Worm (Caenorhabditis elegans): ENCODE results near the gene old-1.

Gene old-1

DNA sequence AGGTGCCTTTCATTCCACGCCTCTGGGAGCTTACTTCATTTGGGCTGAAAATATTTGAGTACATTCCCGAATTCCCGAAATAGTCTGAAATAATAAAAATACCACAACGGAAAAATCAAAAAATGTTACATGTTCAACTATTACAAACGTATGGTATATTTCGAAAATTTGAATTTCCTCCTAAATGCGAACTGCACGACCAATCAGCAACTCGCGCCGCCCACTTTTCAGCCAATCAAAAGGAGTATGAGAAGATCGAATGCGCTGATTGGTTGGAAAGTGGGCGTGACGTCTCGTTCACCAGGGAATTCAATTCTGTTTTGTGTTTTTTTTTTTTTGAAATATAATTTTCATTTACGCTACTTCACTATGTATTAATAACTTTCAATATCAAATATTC lies at the start of gene old-1:
Gene old-1 (minus strand): TSS at position 50 of the 400 bp plus-strand sequence.
- no peak for TF ChIP-seq unc-62 (GFP tag; optimal IDR thresholded peaks at IDR 0.05)

ce11 chrII:9917904-9918303 lies 49.4 kb upstream of the old-1 start, which contains the start of gene C05C10.8:
Gene C05C10.8, minus strand, starts transcription at chrII:9918004.
- no peak for TF ChIP-seq unc-62 (GFP tag; optimal IDR thresholded peaks at IDR 0.05)

- no peak for TF ChIP-seq unc-62 (GFP tag; optimal IDR thresholded peaks at IDR 0.05)
These were observed 47.6 kb upstream of the old-1 start, which contains the start of gene F26C11.4 for ce11 chrII:9916177-9916576. Gene F26C11.4, minus strand, starts transcription at chrII:9916277.

DNA sequence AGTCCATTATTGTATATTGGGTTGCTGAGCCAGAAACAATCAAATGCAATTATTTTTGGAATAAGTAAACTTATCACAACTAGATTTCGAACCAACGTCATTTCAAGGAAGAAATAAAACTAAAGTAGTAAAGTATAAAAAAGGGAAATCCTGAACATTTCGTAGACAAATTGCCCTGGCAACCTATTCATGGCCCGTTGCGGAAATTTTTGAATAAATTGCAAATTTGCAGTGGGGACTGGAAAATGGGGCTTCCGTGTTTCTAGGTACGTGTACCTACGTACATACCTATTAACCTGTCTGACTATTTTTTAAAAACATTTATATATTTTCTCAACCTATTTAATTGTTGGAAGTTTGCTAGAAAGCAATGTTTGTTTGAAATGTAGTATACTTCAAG lies 46.5 kb upstream of the old-1 start, which contains the start of gene F26C11.3:
Gene F26C11.3 (minus strand): TSS at position 101 of the 400 bp plus-strand sequence.
- TF ChIP-seq unc-62 (GFP tag; optimal IDR thresholded peaks at IDR 0.05): no peak

- TF ChIP-seq unc-62 (GFP tag; optimal IDR thresholded peaks at IDR 0.05): no peak
These were observed 35.9 kb upstream of the old-1 start for ce11 chrII:9904459-9904858.

DNA sequence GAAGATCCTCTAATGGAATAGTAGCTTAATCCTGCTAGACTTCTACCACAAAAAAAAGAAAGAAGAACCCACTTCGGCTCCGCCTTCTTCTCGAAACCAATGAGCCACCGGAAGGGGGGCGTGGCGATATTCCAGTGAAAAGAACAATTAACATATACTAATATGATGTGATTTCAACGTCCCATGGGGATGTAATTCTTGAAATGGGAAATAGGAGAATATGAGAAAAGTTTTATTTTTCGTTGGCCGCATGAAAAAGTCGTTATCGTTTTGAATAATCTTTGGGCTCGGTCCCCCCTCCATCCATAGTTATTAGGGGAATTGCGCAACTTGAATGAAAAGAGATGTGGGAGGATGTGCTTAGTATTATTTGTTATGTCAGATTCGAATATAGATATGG lies 31.7 kb upstream of the old-1 start, which contains the start of gene unc-4:
Gene unc-4 (minus strand): TSS at position 101 of the 400 bp plus-strand sequence.
- no peak for TF ChIP-seq unc-62 (GFP tag; optimal IDR thresholded peaks at IDR 0.05)

DNA sequence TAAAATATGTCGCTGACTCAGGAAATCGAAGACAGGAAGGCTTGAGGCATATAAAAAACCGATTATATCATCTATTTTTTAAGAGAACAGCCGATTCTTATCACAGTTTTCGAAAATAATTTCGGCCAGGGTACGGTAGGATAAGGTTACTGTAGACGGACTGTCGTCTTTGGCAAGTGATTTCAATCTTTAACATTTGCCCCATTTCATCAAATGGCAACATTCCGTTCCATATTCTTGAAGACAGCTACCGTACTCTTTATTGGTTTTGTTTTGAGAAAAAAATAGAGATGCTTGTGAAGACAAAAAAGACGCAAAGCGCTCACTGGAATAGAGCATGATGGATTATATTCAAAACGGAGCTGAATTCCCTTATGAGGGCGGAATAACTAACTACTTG lies 30.2 kb upstream of the old-1 start:
- TF ChIP-seq unc-62 (GFP tag; optimal IDR thresholded peaks at IDR 0.05): no peak

DNA sequence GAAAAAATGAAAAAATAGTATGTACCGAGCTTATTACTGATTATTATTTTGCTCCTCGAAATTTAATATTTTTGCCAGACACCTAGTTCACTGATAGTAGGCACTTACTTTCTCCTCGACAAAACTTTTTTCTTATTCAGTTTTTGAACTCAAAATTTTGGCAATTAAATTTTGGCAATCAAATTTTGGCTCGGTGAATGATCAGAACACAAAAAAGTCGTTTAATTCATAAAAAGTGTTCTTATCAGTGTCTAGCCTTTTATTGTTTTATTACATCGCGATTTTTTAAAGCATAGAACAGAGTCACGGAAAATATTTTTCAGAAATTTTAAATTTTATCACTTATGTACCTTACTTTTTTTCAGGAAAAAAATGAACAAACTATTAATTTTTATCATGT lies 26.6 kb upstream of the old-1 start:
- TF ChIP-seq unc-62 (GFP tag; optimal IDR thresholded peaks at IDR 0.05): no peak

DNA sequence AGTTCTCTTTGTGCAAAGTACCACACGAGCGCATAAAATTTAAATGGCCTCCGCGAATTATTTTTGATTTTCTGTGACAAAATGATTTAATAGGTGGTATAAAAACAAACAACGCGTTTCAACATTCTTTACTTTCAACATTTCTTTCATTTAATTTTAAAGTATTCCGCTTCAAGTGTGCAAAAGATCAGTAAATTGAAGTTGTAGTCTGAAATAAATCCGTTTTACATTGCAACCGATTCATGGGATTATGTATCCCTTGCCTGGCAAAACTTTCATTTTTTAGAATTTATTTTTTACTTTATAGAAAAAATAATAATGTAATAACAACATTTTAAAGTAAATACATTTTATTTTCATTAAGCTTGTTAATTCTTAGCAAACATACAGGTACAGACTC lies 25.9 kb upstream of the old-1 start, which contains the start of gene F26C11.1:
Gene F26C11.1 (plus strand): TSS at position 301 of the 400 bp plus-strand sequence.
- TF ChIP-seq unc-62 (GFP tag; optimal IDR thresholded peaks at IDR 0.05): no peak

- TF ChIP-seq unc-62 (GFP tag; optimal IDR thresholded peaks at IDR 0.05): no peak
These were observed 23.9 kb upstream of the old-1 start, which contains the start of gene C08H9.16 for ce11 chrII:9892409-9892808. Gene C08H9.16, plus strand, starts transcription at chrII:9892778.

DNA sequence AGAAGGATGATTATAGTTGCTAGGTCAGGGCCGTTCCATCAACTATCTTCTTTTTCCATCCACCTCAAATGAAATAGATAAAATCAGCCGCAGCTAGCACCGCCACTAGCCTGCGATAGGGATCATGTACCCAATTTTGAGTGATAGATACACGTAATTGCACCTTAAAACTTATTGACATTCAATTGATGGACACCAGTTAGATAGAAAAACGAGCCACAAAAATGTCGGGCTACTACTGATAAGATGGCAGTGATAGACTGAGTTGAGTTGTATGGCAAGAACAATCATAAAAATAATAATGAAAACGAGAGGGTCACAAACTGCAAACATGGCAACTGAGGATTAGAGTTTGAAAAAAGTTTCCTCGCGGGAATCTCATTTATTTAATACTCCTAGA lies 23.3 kb upstream of the old-1 start:
- no peak for TF ChIP-seq unc-62 (GFP tag; optimal IDR thresholded peaks at IDR 0.05)

- no peak for TF ChIP-seq unc-62 (GFP tag; optimal IDR thresholded peaks at IDR 0.05)
These were observed 22.6 kb upstream of the old-1 start, which contains the start of gene vgln-1 for ce11 chrII:9891031-9891689. Gene vgln-1, minus strand, starts transcription at chrII:9891081.

DNA sequence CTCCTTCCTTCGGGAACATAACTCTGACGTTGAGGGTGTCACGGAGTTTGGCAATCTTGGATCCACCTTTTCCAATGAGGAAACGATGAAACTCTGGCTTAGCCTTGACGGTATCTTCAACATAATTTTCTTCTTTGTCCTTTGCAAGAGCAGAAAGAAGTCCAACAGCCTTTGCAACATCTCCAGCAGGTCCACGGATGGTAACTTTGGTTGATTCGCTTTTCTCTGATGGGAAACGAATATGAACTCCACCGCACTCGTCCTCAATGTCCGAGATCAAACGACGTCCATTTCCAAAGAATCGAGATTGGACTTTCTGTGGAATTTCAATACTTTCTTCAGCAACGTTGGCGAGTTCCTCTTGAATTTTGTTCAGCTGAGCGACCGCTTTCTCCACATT lies 20.0 kb upstream of the old-1 start:
- TF ChIP-seq unc-62 (GFP tag; optimal IDR thresholded peaks at IDR 0.05): no peak

DNA sequence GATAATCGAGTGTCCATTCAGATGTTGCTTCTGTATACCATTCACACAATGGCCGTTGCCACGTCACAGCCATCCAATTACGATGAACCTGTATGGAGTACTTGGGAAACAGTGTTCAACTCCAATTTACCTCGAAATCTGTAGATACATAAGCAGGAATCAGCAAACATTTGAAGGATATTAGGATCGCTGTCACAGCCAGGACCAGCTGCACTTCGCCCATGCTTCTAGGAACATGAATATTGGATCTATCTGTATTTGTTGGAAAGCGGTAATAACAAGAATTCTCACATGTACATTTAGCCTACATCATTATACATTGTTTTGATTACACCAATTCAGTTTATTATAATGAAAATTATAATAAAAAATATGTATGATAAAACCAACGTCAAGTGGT lies 17.7 kb upstream of the old-1 start, which contains the start of gene algn-8:
Gene algn-8 (minus strand): TSS at position 227 of the 400 bp plus-strand sequence.
- TF ChIP-seq unc-62 (GFP tag; optimal IDR thresholded peaks at IDR 0.05): no peak

ce11 chrII:9880826-9881225 lies 12.3 kb upstream of the old-1 start, which contains the start of gene C08H9.15:
Gene C08H9.15, plus strand, starts transcription at chrII:9881193.
- TF ChIP-seq unc-62 (GFP tag; optimal IDR thresholded peaks at IDR 0.05): no peak

- no peak for TF ChIP-seq unc-62 (GFP tag; optimal IDR thresholded peaks at IDR 0.05)
These were observed 11.3 kb upstream of the old-1 start for ce11 chrII:9879815-9880214.

Measured in whole organism, dauer.